Worm (Caenorhabditis elegans) whole organism, L1 larva: ENCODE data around the gene oig-1.

Experiments used
- C04F5.9 ChIP-seq: sonication (generic microtip); optimal IDR thresholded peaks from 2 replicates; lab custom pipeline; 2016; ENCODE audit warnings: missing genetic modification characterization, missing compliant biosample characterization
- C16A3.4 ChIP-seq: fragments of 150-350 bp; optimal IDR thresholded peaks from 2 replicates; lab custom pipeline; 2014; ENCODE audit warnings: missing biosample characterization, missing genetic modification characterization
- C34B4.2 ChIP-seq: sonication (generic microtip); optimal IDR thresholded peaks from 2 replicates; lab custom pipeline; 2017; ENCODE audit warnings: mild to moderate bottlenecking, missing genetic modification characterization, missing compliant biosample characterization
- F16B12.6 ChIP-seq: fragments of 150-350 bp; optimal IDR thresholded peaks from 2 replicates; lab custom pipeline; 2014; ENCODE audit warnings: missing biosample characterization, missing genetic modification characterization
- ama-1 ChIP-seq: fragments of 150-350 bp; optimal IDR thresholded peaks from 2 replicates; lab custom pipeline; 2014
- ceh-63 ChIP-seq: fragments of 200-800 bp; sonication (Bioruptor generic); optimal IDR thresholded peaks from 2 replicates; lab custom pipeline; 2018; ENCODE audit warnings: mild to moderate bottlenecking, missing genetic modification characterization, missing compliant biosample characterization
- ceh-8 ChIP-seq: fragments of 200-800 bp; sonication (Bioruptor generic); optimal IDR thresholded peaks from 2 replicates; lab custom pipeline; 2018; ENCODE audit warnings: mild to moderate bottlenecking, missing genetic modification characterization, moderate library complexity, missing compliant biosample characterization
- ceh-82 ChIP-seq, 3 experiments: fragments of 150-350 bp in 1 of 3; sonication (generic microtip) in 2 of 3; optimal IDR thresholded peaks; 2 replicates each; lab custom pipeline; 2014 to 2017; ENCODE audit warnings: missing biosample characterization in 3 of 3, missing genetic modification characterization in 3 of 3
- dsc-1 ChIP-seq: sonication (generic microtip); optimal IDR thresholded peaks from 2 replicates; lab custom pipeline; 2016; ENCODE audit warnings: mild to moderate bottlenecking, missing genetic modification characterization, missing compliant biosample characterization
- efl-1 ChIP-seq, 4 experiments: fragments of 150-350 bp; optimal IDR thresholded peaks in 3 of 4; peaks in 1 of 4; 1 replicate in 1 of 4; 2 replicates in 3 of 4; lab custom pipeline; 2014; ENCODE audit warnings: missing biosample characterization in 2 of 4, missing genetic modification characterization in 2 of 4, missing genetic modification reagents in 2 of 4
- efl-3 ChIP-seq: fragments of 200-800 bp; sonication (Bioruptor generic); optimal IDR thresholded peaks from 2 replicates; lab custom pipeline; 2018; ENCODE audit warnings: mild to moderate bottlenecking, missing genetic modification characterization, missing compliant biosample characterization
- egl-13 ChIP-seq: sonication (generic microtip); optimal IDR thresholded peaks from 2 replicates; lab custom pipeline; 2016; ENCODE audit warnings: missing genotype, missing genetic modification reagents, missing genetic modification characterization, missing compliant biosample characterization
- egl-27 ChIP-seq, 2 experiments: fragments of 150-350 bp in 1 of 2; sonication (generic microtip); optimal IDR thresholded peaks; 3 replicates each; lab custom pipeline; 2017 to 2018; ENCODE audit warnings: missing biosample characterization in 2 of 2, missing genetic modification characterization in 2 of 2, missing genetic modification reagents in 2 of 2
- elt-2 ChIP-seq: sonication (generic microtip); optimal IDR thresholded peaks from 2 replicates; lab custom pipeline; 2016; ENCODE audit warnings: missing genetic modification characterization, mild to moderate bottlenecking, inconsistent platforms, missing compliant biosample characterization, missing genetic modification reagents
- elt-3 ChIP-seq, 6 experiments: fragments of 150-350 bp in 1 of 6; sonication (generic microtip); optimal IDR thresholded peaks; 2 replicates each; lab custom pipeline; 2017 to 2018; ENCODE audit warnings: missing biosample characterization in 6 of 6, missing genetic modification characterization in 6 of 6, inconsistent platforms in 1 of 6
- fos-1 ChIP-seq: fragments of 150-350 bp; optimal IDR thresholded peaks from 2 replicates; lab custom pipeline; 2014; ENCODE audit warnings: missing biosample characterization, missing genetic modification characterization
- hlh-4 ChIP-seq: sonication (generic microtip); optimal IDR thresholded peaks from 2 replicates; lab custom pipeline; 2016; ENCODE audit warnings: mild to moderate bottlenecking, missing genetic modification characterization, missing compliant biosample characterization
- hpl-2 ChIP-seq: fragments of 150-350 bp; optimal IDR thresholded peaks from 2 replicates; lab custom pipeline; 2014; ENCODE audit warnings: missing biosample characterization, missing genetic modification reagents, missing genetic modification characterization
- irx-1 ChIP-seq: sonication (generic microtip); optimal IDR thresholded peaks from 2 replicates; lab custom pipeline; 2016; ENCODE audit warnings: missing genetic modification characterization, missing compliant biosample characterization
- isw-1 ChIP-seq: fragments of 200-800 bp; sonication (Bioruptor generic); IDR thresholded peaks from 2 replicates; pipeline ENCODE4 v1.3.6; 2022; ENCODE audit warnings: missing genetic modification characterization, missing compliant biosample characterization
- lin-13 ChIP-seq: fragments of 150-350 bp; optimal IDR thresholded peaks from 2 replicates; lab custom pipeline; 2014; ENCODE audit warnings: missing biosample characterization, missing genetic modification reagents, missing genetic modification characterization
- lin-14 ChIP-seq: fragments of 200-800 bp; sonication (Bioruptor generic); optimal IDR thresholded peaks from 2 replicates; lab custom pipeline; 2018; ENCODE audit warnings: mild to moderate bottlenecking, missing genetic modification characterization, moderate library complexity, missing compliant biosample characterization
- lin-15B ChIP-seq: fragments of 150-350 bp; sonication (generic microtip); optimal IDR thresholded peaks from 3 replicates; lab custom pipeline; 2014; ENCODE audit warnings: missing biosample characterization, missing genetic modification characterization
- lin-35 ChIP-seq, 2 experiments: fragments of 150-350 bp; optimal IDR thresholded peaks; 2 replicates each; lab custom pipeline; 2014; ENCODE audit warnings: missing biosample characterization in 2 of 2, missing genetic modification characterization in 2 of 2, missing genetic modification reagents in 2 of 2
- lir-3 ChIP-seq: sonication (generic microtip); optimal IDR thresholded peaks from 2 replicates; lab custom pipeline; 2016; ENCODE audit warnings: mild to moderate bottlenecking, missing genetic modification characterization, moderate library complexity, missing compliant biosample characterization; ENCODE audit not compliant: poor library complexity
- lsy-2 ChIP-seq, 2 experiments: fragments of 150-350 bp; optimal IDR thresholded peaks; 2 replicates each; lab custom pipeline; 2014; ENCODE audit warnings: missing biosample characterization in 2 of 2, missing genetic modification characterization in 2 of 2
- mdl-1 ChIP-seq, 2 experiments: fragments of 150-350 bp; optimal IDR thresholded peaks; 2 replicates each; lab custom pipeline; 2014 to 2017; ENCODE audit warnings: missing biosample characterization in 2 of 2, missing genetic modification characterization in 2 of 2, inconsistent platforms in 1 of 2
- mef-2 ChIP-seq: fragments of 150-350 bp; optimal IDR thresholded peaks from 2 replicates; lab custom pipeline; 2014; ENCODE audit warnings: missing biosample characterization, missing genetic modification characterization
- nhr-11 ChIP-seq: fragments of 150-350 bp; optimal IDR thresholded peaks from 2 replicates; lab custom pipeline; 2014; ENCODE audit warnings: missing biosample characterization, missing genetic modification characterization
- nhr-19 ChIP-seq: fragments of 200-800 bp; sonication (Bioruptor generic); conservative IDR thresholded peaks from 2 replicates; pipeline ENCODE4 v1.3.6; 2022; ENCODE audit warnings: missing genetic modification characterization, missing compliant biosample characterization
- nhr-237 ChIP-seq: fragments of 150-350 bp; optimal IDR thresholded peaks from 2 replicates; lab custom pipeline; 2014; ENCODE audit warnings: missing biosample characterization, missing genetic modification characterization
- nhr-76 ChIP-seq: sonication (generic microtip); optimal IDR thresholded peaks from 2 replicates; lab custom pipeline; 2017; ENCODE audit warnings: missing biosample characterization, missing genetic modification characterization
- nhr-77 ChIP-seq: fragments of 150-350 bp; optimal IDR thresholded peaks from 2 replicates; lab custom pipeline; 2014; ENCODE audit warnings: missing biosample characterization, missing genetic modification characterization
- nhr-84 ChIP-seq: sonication (generic microtip); optimal IDR thresholded peaks from 2 replicates; lab custom pipeline; 2017; ENCODE audit warnings: missing biosample characterization, missing genetic modification characterization
- pax-3 ChIP-seq: fragments of 200-800 bp; sonication (Bioruptor generic); optimal IDR thresholded peaks from 2 replicates; lab custom pipeline; 2018; ENCODE audit warnings: mild to moderate bottlenecking, missing genetic modification characterization, moderate library complexity, missing compliant biosample characterization
- pqm-1 ChIP-seq: sonication (generic microtip); optimal IDR thresholded peaks from 3 replicates; lab custom pipeline; 2017; ENCODE audit warnings: missing biosample characterization, missing genetic modification characterization
- rnt-1 ChIP-seq: sonication (generic microtip); optimal IDR thresholded peaks from 2 replicates; lab custom pipeline; 2016; ENCODE audit warnings: mild to moderate bottlenecking, missing genetic modification characterization, moderate library complexity, missing compliant biosample characterization
- sup-37 ChIP-seq: fragments of 200-800 bp; sonication (Bioruptor generic); optimal IDR thresholded peaks from 2 replicates; lab custom pipeline; 2018; ENCODE audit warnings: mild to moderate bottlenecking, missing genetic modification characterization, missing compliant biosample characterization
- unc-62 ChIP-seq: fragments of 150-350 bp; optimal IDR thresholded peaks from 2 replicates; lab custom pipeline; 2014; ENCODE audit warnings: missing biosample characterization, missing genetic modification reagents, missing genetic modification characterization
- vab-15 ChIP-seq: sonication (generic microtip); optimal IDR thresholded peaks from 2 replicates; lab custom pipeline; 2017; ENCODE audit warnings: missing genotype, mild to moderate bottlenecking, missing genetic modification characterization, missing compliant biosample characterization
- xbp-1 ChIP-seq: sonication (generic microtip); optimal IDR thresholded peaks from 2 replicates; lab custom pipeline; 2016; ENCODE audit warnings: missing genetic modification characterization, missing compliant biosample characterization

The oig-1 gene

DNA sequence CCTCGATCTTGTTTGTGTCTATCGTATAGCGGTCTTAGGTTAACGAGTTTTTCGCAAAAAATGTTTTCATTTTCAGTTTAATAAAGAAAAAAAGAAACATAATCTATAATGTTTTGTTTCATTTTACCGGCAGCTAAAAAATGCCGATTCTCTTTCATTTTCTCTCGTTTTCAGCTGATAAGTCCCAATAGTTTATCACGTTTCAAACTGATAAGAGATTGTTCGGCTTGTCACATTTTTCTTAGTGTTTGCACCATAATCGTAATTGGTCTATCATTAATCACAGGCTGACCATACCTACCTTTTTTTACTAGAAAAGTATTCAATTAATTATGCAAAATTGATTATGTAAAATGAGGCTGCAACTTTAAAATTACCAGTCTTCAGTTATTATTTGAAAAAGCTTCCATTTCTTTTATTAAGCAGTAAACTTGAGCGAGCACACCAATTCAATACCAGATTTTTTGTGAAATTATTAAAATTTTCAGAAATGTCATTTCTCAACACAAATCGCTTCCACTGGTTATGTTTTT lies 30.2 kb downstream of the oig-1 start, which contains the start of gene F23F12.13:
Gene F23F12.13 (plus strand): TSS at position 483 of the 533 bp plus-strand sequence.
- no peak for TF ChIP-seq ama-1
- TF ChIP-seq egl-13, result no peak
- TF ChIP-seq nhr-84 (tag; lab: Kevin White, UChicago), result no peak
- no peak for TF ChIP-seq hpl-2
- no peak for TF ChIP-seq dsc-1 (tag; lab: Kevin White, UChicago)
- TF ChIP-seq lin-35 (GFP tag; optimal IDR thresholded peaks at IDR 0.05; lab: Kevin White, UChicago), result no peak
- no peak for TF ChIP-seq lin-13
- TF ChIP-seq lin-15B (tag; lab: Kevin White, UChicago), result no peak
- no peak for TF ChIP-seq efl-1 (optimal IDR thresholded peaks at IDR 0.05; lab: Kevin White, UChicago)
- TF ChIP-seq efl-1 (GFP tag; optimal IDR thresholded peaks at IDR 0.05 in 1 of 2; lab: Kevin White, UChicago), result peak in 1 of 2 experiments; percentile 69
- TF ChIP-seq xbp-1, result no peak
- no peak for TF ChIP-seq ceh-8 (GFP tag; lab: Kevin White, UChicago)
- TF ChIP-seq elt-2 (tag; lab: Kevin White, UChicago), result peak; percentile 84
- TF ChIP-seq nhr-237 (tag; lab: Kevin White, UChicago), result no peak
- TF ChIP-seq fos-1 (tag; lab: Kevin White, UChicago), result no peak
- TF ChIP-seq, all 84 proteins: peak for 2

- TF ChIP-seq elt-2 (tag; lab: Kevin White, UChicago) (no peak), C34B4.2 (tag; lab: Kevin White, UChicago) (no peak), nhr-76 (tag; lab: Kevin White, UChicago) (no peak), egl-27 (tag; optimal IDR thresholded peaks at IDR 0.05; lab: Kevin White, UChicago) (no peak), lsy-2 (tag; optimal IDR thresholded peaks at IDR 0.05; lab: Kevin White, UChicago) (no peak), nhr-19 (GFP tag; lab: Robert Waterston, UW) (no peak), pax-3 (tag; lab: Kevin White, UChicago) (no peak), nhr-77 (tag; lab: Kevin White, UChicago) (no peak), pqm-1 (tag; lab: Kevin White, UChicago) (no peak), lir-3 (tag; lab: Kevin White, UChicago) (no peak), sup-37 (GFP tag; lab: Kevin White, UChicago) (no peak), mdl-1 (tag; optimal IDR thresholded peaks at IDR 0.05; lab: Kevin White, UChicago) (no peak), rnt-1 (tag; lab: Kevin White, UChicago) (no peak), nhr-11 (tag; lab: Kevin White, UChicago) (no peak), ceh-63 (GFP tag; lab: Kevin White, UChicago) (no peak), efl-1 (optimal IDR thresholded peaks at IDR 0.05; lab: Kevin White, UChicago) (no peak), efl-1 (GFP tag; optimal IDR thresholded peaks at IDR 0.05 in 1 of 2; lab: Kevin White, UChicago) (no peak), hlh-4 (tag; lab: Kevin White, UChicago) (no peak), C16A3.4 (tag; lab: Kevin White, UChicago) (no peak), C04F5.9 (tag; lab: Kevin White, UChicago) (no peak), elt-3 (tag; optimal IDR thresholded peaks at IDR 0.05; lab: Kevin White, UChicago) (no peak)
Measured at ce11 chrIII:6492807-6493206, 32.6 kb downstream of the oig-1 start, which contains the start of gene srb-11. Gene srb-11 (minus strand): TSS chrIII:6492907.

ce11 chrIII:6490989-6491388 lies 34.5 kb downstream of the oig-1 start:
- no peak for TF ChIP-seq isw-1 (GFP tag; lab: Robert Waterston, UW)
- TF ChIP-seq ceh-82 (tag; optimal IDR thresholded peaks at IDR 0.05; lab: Kevin White, UChicago), result no peak
- TF ChIP-seq pax-3 (tag; lab: Kevin White, UChicago), result no peak
- TF ChIP-seq lin-14 (GFP tag; lab: Kevin White, UChicago), result no peak
- TF ChIP-seq efl-3 (GFP tag; lab: Kevin White, UChicago), result no peak
- TF ChIP-seq F16B12.6 (tag; lab: Kevin White, UChicago), result no peak
- TF ChIP-seq irx-1 (tag; lab: Kevin White, UChicago), result no peak
- TF ChIP-seq unc-62, result no peak
- TF ChIP-seq vab-15 (tag; lab: Kevin White, UChicago), result no peak
- TF ChIP-seq mef-2 (tag; lab: Kevin White, UChicago), result no peak
